Fruit fly (Drosophila melanogaster) whole organism, pupa: Measurements from ENCODE around the gene CG17197.

Source experiments
- CG13204 ChIP-seq: fragments of 200-800 bp; sonication (Bioruptor generic); optimal IDR thresholded peaks from 2 replicates; lab custom pipeline; 2018; ENCODE audit warnings: missing biosample characterization, mild to moderate bottlenecking, missing genetic modification characterization, moderate library complexity
- CG14655 ChIP-seq: fragments of 200-800 bp; sonication (Bioruptor generic); optimal IDR thresholded peaks from 3 replicates; lab custom pipeline; 2017; ENCODE audit warnings: mild to moderate bottlenecking, missing biosample characterization, missing genetic modification reagents, missing genetic modification characterization
- CG15710 ChIP-seq: fragments of 200-800 bp; sonication (Bioruptor generic); optimal IDR thresholded peaks from 2 replicates; lab custom pipeline; 2018; ENCODE audit warnings: missing biosample characterization, mild to moderate bottlenecking, missing genetic modification characterization, moderate library complexity
- CG17806 ChIP-seq: fragments of 200-800 bp; sonication (Bioruptor generic); optimal IDR thresholded peaks from 2 replicates; lab custom pipeline; 2018; ENCODE audit warnings: missing biosample characterization, mild to moderate bottlenecking, missing genetic modification characterization, moderate library complexity
- CG32121 ChIP-seq: fragments of 200-800 bp; sonication (Bioruptor generic); IDR thresholded peaks from 2 replicates; pipeline ENCODE4 v1.3.6; 2022; ENCODE audit warnings: missing biosample characterization, missing genetic modification characterization
- CG8159 ChIP-seq: fragments of 200-800 bp; sonication (Bioruptor generic); optimal IDR thresholded peaks from 3 replicates; lab custom pipeline; 2018; ENCODE audit warnings: missing biosample characterization, mild to moderate bottlenecking, missing genetic modification characterization, moderate library complexity
- CG9948 ChIP-seq: fragments of 200-800 bp; sonication (Bioruptor generic); optimal IDR thresholded peaks from 2 replicates; lab custom pipeline; 2018; ENCODE audit warnings: missing biosample characterization, mild to moderate bottlenecking, missing genetic modification characterization, moderate library complexity
- EcR ChIP-seq: fragments of 200-800 bp; sonication (Bioruptor generic); optimal IDR thresholded peaks from 3 replicates; lab custom pipeline; 2019; ENCODE audit warnings: missing biosample characterization, missing genetic modification characterization, mild to moderate bottlenecking, moderate library complexity, missing genetic modification reagents
- Ets98B ChIP-seq: fragments of 200-800 bp; sonication (Bioruptor generic); IDR thresholded peaks from 2 replicates; pipeline ENCODE4 v1.3.6; 2022; ENCODE audit warnings: missing biosample characterization, missing genetic modification characterization
- Pif1A ChIP-seq: fragments of 200-800 bp; sonication (Bioruptor generic); optimal IDR thresholded peaks from 3 replicates; lab custom pipeline; 2016; ENCODE audit warnings: missing biosample characterization, missing genetic modification characterization
- Snoo ChIP-seq: fragments of 200-800 bp; sonication (Bioruptor generic); optimal IDR thresholded peaks from 3 replicates; lab custom pipeline; 2017; ENCODE audit warnings: missing biosample characterization, mild to moderate bottlenecking, missing genetic modification characterization, inconsistent platforms
- fd96Ca ChIP-seq: fragments of 200-800 bp; sonication (Bioruptor generic); IDR thresholded peaks from 3 replicates; pipeline ENCODE4 v1.3.6; 2022; ENCODE audit warnings: missing biosample characterization, missing genetic modification characterization
- gl ChIP-seq: fragments of 200-800 bp; sonication (Bioruptor generic); optimal IDR thresholded peaks from 2 replicates; lab custom pipeline; 2018; ENCODE audit warnings: missing biosample characterization, mild to moderate bottlenecking, missing genetic modification characterization
- rn ChIP-seq: fragments of 200-800 bp; sonication (Bioruptor generic); IDR thresholded peaks from 2 replicates; pipeline ENCODE4 v1.3.6; 2022; ENCODE audit warnings: missing biosample characterization, missing genetic modification characterization

DNA sequence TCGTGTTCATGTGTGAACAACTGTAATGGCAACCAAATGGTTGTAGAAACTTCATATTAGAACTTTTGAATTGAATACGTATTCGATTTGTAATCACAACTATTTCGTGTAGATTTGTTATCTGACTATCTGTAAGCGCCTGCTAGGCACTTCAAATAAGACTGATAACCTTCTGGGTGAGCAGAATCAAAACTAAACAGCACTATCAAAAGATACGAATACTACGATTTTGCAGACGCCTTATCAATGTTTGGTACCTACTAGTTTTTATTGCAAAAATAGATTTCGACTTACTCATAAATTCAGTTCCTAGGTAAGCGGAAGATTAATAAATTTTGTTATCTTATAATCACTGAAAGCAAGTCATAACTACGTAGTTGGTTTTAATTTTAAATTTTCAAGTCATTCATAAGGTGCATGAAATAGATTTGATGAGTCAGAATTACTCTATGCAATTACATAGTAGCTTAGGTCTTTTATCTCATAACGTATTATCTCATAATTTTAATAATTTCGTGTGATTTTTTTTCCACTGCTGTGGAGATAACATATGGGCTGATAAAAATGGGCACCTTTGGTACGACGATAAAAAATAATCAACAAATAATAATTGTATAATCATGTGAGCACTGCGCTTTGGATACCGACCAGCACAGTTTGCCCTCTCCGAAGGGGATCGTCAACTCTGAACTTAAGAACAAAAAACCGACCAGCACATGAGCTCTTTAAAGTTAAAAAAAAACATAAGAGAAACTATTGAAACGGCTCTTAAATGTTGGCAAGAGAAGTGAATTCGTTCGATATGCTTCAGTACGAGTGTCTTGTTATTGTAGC is 40.0 kb downstream of the CG17197 start:
- no peak for TF ChIP-seq CG9948 (tag; lab: Kevin White, UChicago)
- no peak for TF ChIP-seq Snoo
- no peak for TF ChIP-seq Ets98B (GFP tag; lab: Robert Waterston, UW)
- TF ChIP-seq CG8159 (tag; lab: Kevin White, UChicago), result no peak
- TF ChIP-seq CG14655, result no peak
- no peak for TF ChIP-seq CG32121 (GFP tag; lab: Robert Waterston, UW)
- no peak for TF ChIP-seq rn (GFP tag; lab: Robert Waterston, UW)
- no peak for TF ChIP-seq fd96Ca
- no peak for TF ChIP-seq CG13204
- TF ChIP-seq gl (tag; lab: Kevin White, UChicago), result no peak
- no peak for TF ChIP-seq EcR (GFP tag; lab: Kevin White, UChicago)
- TF ChIP-seq CG15710 (tag; lab: Kevin White, UChicago), result no peak
- TF ChIP-seq Pif1A, result no peak
- TF ChIP-seq CG17806 (tag; lab: Kevin White, UChicago), result no peak
